Worm (Caenorhabditis elegans) whole organism, mixed stage, embryonic: ENCODE data around the gene srbc-71.

Experiments used
- M03D4.4 ChIP-seq: sonication (generic microtip); optimal IDR thresholded peaks from 2 replicates; lab custom pipeline; 2017; ENCODE audit warnings: mild to moderate bottlenecking, missing genetic modification characterization, missing compliant biosample characterization
- bed-3 ChIP-seq: fragments of 200-800 bp; sonication (Bioruptor generic); optimal IDR thresholded peaks from 3 replicates; lab custom pipeline; 2018; ENCODE audit warnings: mild to moderate bottlenecking, missing genetic modification characterization, moderate library complexity, missing compliant biosample characterization
- blmp-1 ChIP-seq: fragments of 150-350 bp; optimal IDR thresholded peaks from 2 replicates; lab custom pipeline; 2014; ENCODE audit warnings: missing biosample characterization, missing genetic modification characterization
- ceh-39 ChIP-seq: fragments of 150-350 bp; optimal IDR thresholded peaks from 2 replicates; lab custom pipeline; 2014; ENCODE audit warnings: missing biosample characterization, missing genetic modification characterization
- ceh-43 ChIP-seq: fragments of 200-800 bp; sonication (Bioruptor generic); optimal IDR thresholded peaks from 2 replicates; lab custom pipeline; 2018; ENCODE audit warnings: mild to moderate bottlenecking, missing genetic modification characterization, moderate library complexity, missing compliant biosample characterization
- ceh-83 ChIP-seq: fragments of 200-800 bp; sonication (Bioruptor generic); optimal IDR thresholded peaks from 2 replicates; lab custom pipeline; 2018; ENCODE audit warnings: mild to moderate bottlenecking, missing genetic modification characterization, missing compliant biosample characterization
- ces-1 ChIP-seq: fragments of 150-350 bp; optimal IDR thresholded peaks from 2 replicates; lab custom pipeline; 2014; ENCODE audit warnings: missing biosample characterization, missing genetic modification reagents, missing genetic modification characterization
- cnd-1 ChIP-seq: fragments of 200-800 bp; sonication (Bioruptor generic); optimal IDR thresholded peaks from 2 replicates; lab custom pipeline; 2018; ENCODE audit warnings: mild to moderate bottlenecking, missing genetic modification characterization, missing compliant biosample characterization
- drap-1 ChIP-seq: fragments of 200-800 bp; sonication (Bioruptor generic); optimal IDR thresholded peaks from 3 replicates; lab custom pipeline; 2018; ENCODE audit warnings: mild to moderate bottlenecking, missing genetic modification characterization, missing compliant biosample characterization
- elt-1 ChIP-seq: sonication (generic microtip); optimal IDR thresholded peaks from 2 replicates; lab custom pipeline; 2017; ENCODE audit warnings: missing genetic modification characterization, mild to moderate bottlenecking, missing compliant biosample characterization, antibody characterized with exemption, moderate library complexity, borderline replicate concordance; ENCODE audit not compliant: insufficient read depth
- elt-3 ChIP-seq: fragments of 150-350 bp; optimal IDR thresholded peaks from 2 replicates; lab custom pipeline; 2014; ENCODE audit warnings: missing biosample characterization, missing genetic modification characterization
- flh-1 ChIP-seq: fragments of 200-800 bp; sonication (Bioruptor generic); optimal IDR thresholded peaks from 2 replicates; lab custom pipeline; 2018; ENCODE audit warnings: mild to moderate bottlenecking, missing genetic modification characterization, moderate library complexity, missing compliant biosample characterization
- ham-2 ChIP-seq: fragments of 200-800 bp; sonication (Bioruptor generic); optimal IDR thresholded peaks from 2 replicates; lab custom pipeline; 2018; ENCODE audit warnings: mild to moderate bottlenecking, missing genetic modification characterization, missing compliant biosample characterization
- hlh-1 ChIP-seq: fragments of 150-350 bp; optimal IDR thresholded peaks from 2 replicates; lab custom pipeline; 2014; ENCODE audit warnings: missing biosample characterization, missing genetic modification reagents, missing genetic modification characterization
- lin-13 ChIP-seq: fragments of 150-350 bp; optimal IDR thresholded peaks from 2 replicates; lab custom pipeline; 2014; ENCODE audit warnings: missing biosample characterization, missing genetic modification characterization
- lin-32 ChIP-seq: fragments of 200-800 bp; sonication (Bioruptor generic); optimal IDR thresholded peaks from 2 replicates; lab custom pipeline; 2018; ENCODE audit warnings: mild to moderate bottlenecking, missing genetic modification characterization, missing compliant biosample characterization
- lsy-2 ChIP-seq: fragments of 150-350 bp; optimal IDR thresholded peaks from 2 replicates; lab custom pipeline; 2014; ENCODE audit warnings: missing biosample characterization, missing genetic modification characterization
- mab-5 ChIP-seq: fragments of 150-350 bp; optimal IDR thresholded peaks from 2 replicates; lab custom pipeline; 2014; ENCODE audit warnings: missing biosample characterization, missing genetic modification characterization
- mep-1 ChIP-seq: fragments of 150-350 bp; optimal IDR thresholded peaks from 2 replicates; lab custom pipeline; 2017; ENCODE audit warnings: missing biosample characterization, missing genetic modification reagents, missing genetic modification characterization, inconsistent platforms
- mls-2 ChIP-seq: sonication (generic microtip); optimal IDR thresholded peaks from 2 replicates; lab custom pipeline; 2016; ENCODE audit warnings: mild to moderate bottlenecking, missing genetic modification characterization, moderate library complexity, missing compliant biosample characterization
- nhr-12 ChIP-seq: fragments of 150-350 bp; optimal IDR thresholded peaks from 2 replicates; lab custom pipeline; 2014; ENCODE audit warnings: missing biosample characterization, missing genetic modification characterization
- nhr-2 ChIP-seq: fragments of 150-350 bp; optimal IDR thresholded peaks from 2 replicates; lab custom pipeline; 2014; ENCODE audit warnings: missing biosample characterization, missing genetic modification characterization
- nhr-237 ChIP-seq: fragments of 150-350 bp; optimal IDR thresholded peaks from 2 replicates; lab custom pipeline; 2014; ENCODE audit warnings: missing biosample characterization, missing genetic modification characterization
- nhr-28 ChIP-seq: fragments of 150-350 bp; optimal IDR thresholded peaks from 2 replicates; lab custom pipeline; 2014; ENCODE audit warnings: missing biosample characterization, missing genetic modification characterization
- nhr-76 ChIP-seq: sonication (generic microtip); optimal IDR thresholded peaks from 2 replicates; lab custom pipeline; 2017; ENCODE audit warnings: missing biosample characterization, missing genetic modification characterization
- pha-4 ChIP-seq: fragments of 150-350 bp; optimal IDR thresholded peaks from 2 replicates; lab custom pipeline; 2018; ENCODE audit warnings: missing biosample characterization, missing genetic modification reagents, missing genetic modification characterization
- sem-2 ChIP-seq: fragments of 200-800 bp; sonication (Bioruptor generic); optimal IDR thresholded peaks from 2 replicates; lab custom pipeline; 2018; ENCODE audit warnings: mild to moderate bottlenecking, missing genetic modification characterization, missing compliant biosample characterization
- snpc-4 ChIP-seq: fragments of 150-350 bp; optimal IDR thresholded peaks from 2 replicates; lab custom pipeline; 2014; ENCODE audit warnings: missing biosample characterization, missing genetic modification characterization
- sptf-1 ChIP-seq: sonication (generic microtip); optimal IDR thresholded peaks from 2 replicates; lab custom pipeline; 2017; ENCODE audit warnings: mild to moderate bottlenecking, missing genetic modification characterization, moderate library complexity, missing compliant biosample characterization
- tbx-8 ChIP-seq: fragments of 200-800 bp; sonication (Bioruptor generic); optimal IDR thresholded peaks from 2 replicates; lab custom pipeline; 2018; ENCODE audit warnings: mild to moderate bottlenecking, missing genetic modification characterization, moderate library complexity, missing compliant biosample characterization
- unc-120 ChIP-seq: sonication (generic microtip); optimal IDR thresholded peaks from 2 replicates; lab custom pipeline; 2017; ENCODE audit warnings: missing genetic modification characterization, missing compliant biosample characterization; ENCODE audit not compliant: poor library complexity, severe bottlenecking
- unc-39 ChIP-seq: fragments of 150-350 bp; optimal IDR thresholded peaks from 2 replicates; lab custom pipeline; 2014; ENCODE audit warnings: missing biosample characterization, missing genetic modification characterization
- unc-62 ChIP-seq: fragments of 150-350 bp; optimal IDR thresholded peaks from 2 replicates; lab custom pipeline; 2014; ENCODE audit warnings: missing biosample characterization, missing genetic modification reagents, missing genetic modification characterization
- zip-8 ChIP-seq: fragments of 150-350 bp; optimal IDR thresholded peaks from 2 replicates; lab custom pipeline; 2014; ENCODE audit warnings: missing biosample characterization, missing genetic modification characterization
- ztf-11 ChIP-seq: fragments of 150-350 bp; optimal IDR thresholded peaks from 2 replicates; lab custom pipeline; 2014; ENCODE audit warnings: missing biosample characterization, missing genetic modification characterization

The srbc-71 gene

ce11 chrIV:4247334-4247733 is 21.6 kb upstream of the srbc-71 start:
- TF ChIP-seq nhr-237 (tag; lab: Kevin White, UChicago) (no peak), sem-2 (GFP tag; lab: Kevin White, UChicago) (no peak), ham-2 (GFP tag; lab: Kevin White, UChicago) (no peak), ces-1 (peak; percentile 68), hlh-1 (tag; lab: Kevin White, UChicago) (no peak), pha-4 (peak; percentile 31), lsy-2 (peak; percentile 70), zip-8 (tag; lab: Kevin White, UChicago) (no peak), unc-120 (tag; lab: Kevin White, UChicago) (peak; percentile 42), sptf-1 (peak; percentile 29), ceh-43 (GFP tag; lab: Kevin White, UChicago) (no peak), mls-2 (no peak), ztf-11 (tag; lab: Kevin White, UChicago) (no peak), mep-1 (peak; percentile 32), elt-3 (tag; lab: Kevin White, UChicago) (no peak), flh-1 (GFP tag; lab: Kevin White, UChicago) (no peak), bed-3 (GFP tag; lab: Kevin White, UChicago) (no peak), elt-1 (tag; lab: Kevin White, UChicago) (no peak), drap-1 (no peak), unc-39 (tag; lab: Kevin White, UChicago) (no peak), lin-32 (GFP tag; lab: Kevin White, UChicago) (no peak), nhr-76 (no peak), snpc-4 (tag; lab: Kevin White, UChicago) (no peak), cnd-1 (tag; lab: Kevin White, UChicago) (no peak), tbx-8 (GFP tag; lab: Kevin White, UChicago) (no peak), ceh-83 (GFP tag; lab: Kevin White, UChicago) (no peak), ceh-39 (tag; lab: Kevin White, UChicago) (peak; percentile 3), nhr-12 (no peak), nhr-28 (tag; lab: Kevin White, UChicago) (no peak), unc-62 (no peak), blmp-1 (tag; lab: Kevin White, UChicago) (no peak), nhr-2 (no peak), mab-5 (tag; lab: Kevin White, UChicago) (no peak), M03D4.4 (tag; lab: Kevin White, UChicago) (no peak), lin-13 (tag; lab: Kevin White, UChicago) (peak; percentile 15)

ce11 chrIV:4246493-4246892 is 20.7 kb upstream of the srbc-71 start, which contains the start of gene ttr-20:
ttr-20 (plus strand) TSS chrIV:4246793.
- TF ChIP-seq ceh-83 (GFP tag; lab: Kevin White, UChicago) = no peak
- TF ChIP-seq mab-5 (tag; lab: Kevin White, UChicago) = no peak
- no peak for TF ChIP-seq unc-39 (tag; lab: Kevin White, UChicago)
- no peak for TF ChIP-seq snpc-4 (tag; lab: Kevin White, UChicago)
- TF ChIP-seq tbx-8 (GFP tag; lab: Kevin White, UChicago) = no peak
- no peak for TF ChIP-seq ces-1
- TF ChIP-seq lsy-2 = no peak
- no peak for TF ChIP-seq sptf-1
- TF ChIP-seq mls-2 = no peak
- TF ChIP-seq cnd-1 (tag; lab: Kevin White, UChicago) = no peak
- no peak for TF ChIP-seq pha-4
- no peak for TF ChIP-seq blmp-1 (tag; lab: Kevin White, UChicago)
- no peak for TF ChIP-seq drap-1
- TF ChIP-seq nhr-12 = no peak

ce11 chrIV:4244510-4244909 is 18.8 kb upstream of the srbc-71 start, which contains the start of gene col-34:
col-34 (minus strand) TSS chrIV:4244610.
- TF ChIP-seq ceh-39 (tag; lab: Kevin White, UChicago) (no peak), nhr-237 (tag; lab: Kevin White, UChicago) (no peak), mep-1 (no peak), drap-1 (no peak), nhr-2 (no peak), unc-39 (tag; lab: Kevin White, UChicago) (no peak), sem-2 (GFP tag; lab: Kevin White, UChicago) (no peak), elt-1 (tag; lab: Kevin White, UChicago) (no peak), nhr-12 (no peak), ceh-83 (GFP tag; lab: Kevin White, UChicago) (no peak), cnd-1 (tag; lab: Kevin White, UChicago) (no peak), ztf-11 (tag; lab: Kevin White, UChicago) (no peak), mab-5 (tag; lab: Kevin White, UChicago) (no peak), lin-32 (GFP tag; lab: Kevin White, UChicago) (no peak), snpc-4 (tag; lab: Kevin White, UChicago) (no peak), nhr-28 (tag; lab: Kevin White, UChicago) (no peak), lsy-2 (no peak), ces-1 (no peak)
